Fruit fly (Drosophila melanogaster) whole organism, embryonic: ENCODE results near the gene Dpm2.

ENCODE experiments used
- Adf1 ChIP-seq: fragments of 200-800 bp; sonication (Bioruptor generic); IDR thresholded peaks from 2 replicates; pipeline ENCODE4 v1.3.6; 2022; ENCODE audit warnings: missing biosample characterization, missing genetic modification characterization
- Atf6 ChIP-seq: fragments of 200-800 bp; sonication (Bioruptor generic); IDR thresholded peaks from 2 replicates; pipeline ENCODE4 v1.3.6; 2022; ENCODE audit warnings: missing biosample characterization, missing genetic modification characterization
- C15 ChIP-seq: fragments of 200-800 bp; sonication (Bioruptor generic); IDR thresholded peaks from 3 replicates; pipeline ENCODE4 v1.3.6; 2022; ENCODE audit warnings: missing biosample characterization, missing genetic modification characterization
- CG10209 ChIP-seq: fragments of 200-800 bp; sonication (Bioruptor generic); optimal IDR thresholded peaks from 3 replicates; lab custom pipeline; 2017; ENCODE audit warnings: missing biosample characterization, mild to moderate bottlenecking, missing genetic modification characterization, missing genetic modification reagents
- CG10565 ChIP-seq: fragments of 200-800 bp; sonication (Bioruptor generic); optimal IDR thresholded peaks from 3 replicates; lab custom pipeline; 2016; ENCODE audit warnings: missing biosample characterization, mild to moderate bottlenecking, missing genetic modification characterization
- CG15011 ChIP-seq: fragments of 200-800 bp; sonication (Bioruptor generic); optimal IDR thresholded peaks from 3 replicates; lab custom pipeline; 2018; ENCODE audit warnings: missing biosample characterization, mild to moderate bottlenecking, missing genetic modification characterization
- CG15073 ChIP-seq: fragments of 200-800 bp; sonication (Bioruptor generic); optimal IDR thresholded peaks from 2 replicates; lab custom pipeline; 2016; ENCODE audit warnings: missing biosample characterization, missing genetic modification characterization
- CG1603 ChIP-seq: fragments of 200-800 bp; sonication (Bioruptor generic); optimal IDR thresholded peaks from 2 replicates; lab custom pipeline; 2019; ENCODE audit warnings: missing biosample characterization, mild to moderate bottlenecking, missing genetic modification characterization, moderate library complexity
- CG18599 ChIP-seq: fragments of 200-800 bp; sonication (Bioruptor generic); optimal IDR thresholded peaks from 3 replicates; lab custom pipeline; 2017; ENCODE audit warnings: missing biosample characterization, missing genetic modification characterization, mild to moderate bottlenecking, moderate library complexity, missing genetic modification reagents
- CG30431 ChIP-seq: fragments of 200-800 bp; sonication (Bioruptor generic); optimal IDR thresholded peaks from 2 replicates; lab custom pipeline; 2017; ENCODE audit warnings: missing biosample characterization, missing genetic modification characterization
- CG31441 ChIP-seq: fragments of 200-800 bp; sonication (Bioruptor generic); IDR thresholded peaks from 2 replicates; pipeline ENCODE4 v1.3.6; 2022; ENCODE audit warnings: missing biosample characterization, missing genetic modification characterization
- CG32772 ChIP-seq: fragments of 200-800 bp; sonication (Bioruptor generic); IDR thresholded peaks from 2 replicates; pipeline ENCODE4 v1.3.6; 2022; ENCODE audit warnings: missing biosample characterization, missing genetic modification characterization
- CG4282 ChIP-seq: fragments of 200-800 bp; sonication (Bioruptor generic); optimal IDR thresholded peaks from 2 replicates; lab custom pipeline; 2016; ENCODE audit warnings: missing biosample characterization, missing genetic modification characterization
- CG4404 ChIP-seq: fragments of 200-800 bp; sonication (Bioruptor generic); IDR thresholded peaks from 2 replicates; pipeline ENCODE4 v1.3.6; 2022; ENCODE audit warnings: missing biosample characterization, missing genetic modification characterization
- CG6813 ChIP-seq: fragments of 200-800 bp; sonication (Bioruptor generic); optimal IDR thresholded peaks from 2 replicates; lab custom pipeline; 2017; ENCODE audit warnings: missing biosample characterization, missing genetic modification characterization, mild to moderate bottlenecking, moderate library complexity, missing genetic modification reagents
- CG7786 ChIP-seq: fragments of 200-800 bp; sonication (Bioruptor generic); optimal IDR thresholded peaks from 2 replicates; lab custom pipeline; 2016; ENCODE audit warnings: missing biosample characterization, missing genetic modification characterization
- CG8478 ChIP-seq: fragments of >200 bp; optimal IDR thresholded peaks from 2 replicates; lab custom pipeline; 2018
- CG9932 ChIP-seq: fragments of 200-800 bp; sonication (Bioruptor generic); IDR thresholded peaks from 2 replicates; pipeline ENCODE4 v1.3.6; 2022; ENCODE audit warnings: missing biosample characterization, missing genetic modification characterization
- Deaf1 ChIP-seq: fragments of 200-800 bp; optimal IDR thresholded peaks from 3 replicates; lab custom pipeline; 2019; ENCODE audit warnings: missing biosample characterization, mild to moderate bottlenecking, missing genetic modification characterization, moderate library complexity
- Dref ChIP-seq: fragments of 200-800 bp; sonication (Bioruptor generic); IDR thresholded peaks from 2 replicates; pipeline ENCODE4 v1.3.6; 2022; ENCODE audit warnings: missing biosample characterization, missing genetic modification characterization
- Elba2 ChIP-seq: fragments of 200-800 bp; sonication (Bioruptor generic); optimal IDR thresholded peaks from 3 replicates; lab custom pipeline; 2016; ENCODE audit warnings: missing biosample characterization, missing genetic modification characterization
- GATAe ChIP-seq: fragments of 200-800 bp; sonication (Bioruptor generic); conservative IDR thresholded peaks from 2 replicates; pipeline ENCODE4 v1.3.6; 2022; ENCODE audit warnings: missing biosample characterization, missing genetic modification characterization
- Gsc ChIP-seq: fragments of 200-800 bp; sonication (Bioruptor generic); IDR thresholded peaks from 2 replicates; pipeline ENCODE4 v1.3.6; 2022; ENCODE audit warnings: missing biosample characterization, missing genetic modification characterization
- Gug ChIP-seq: fragments of 200-800 bp; sonication (Bioruptor generic); IDR thresholded peaks from 4 replicates; pipeline ENCODE4 v1.3.6; 2022; ENCODE audit warnings: missing biosample characterization, missing genetic modification characterization
- Nf-YA ChIP-seq: fragments of 200-800 bp; sonication (Bioruptor generic); IDR thresholded peaks from 2 replicates; pipeline ENCODE4 v1.3.6; 2022; ENCODE audit warnings: missing biosample characterization, missing genetic modification characterization
- Opbp ChIP-seq: fragments of 200-800 bp; sonication (Bioruptor generic); IDR thresholded peaks from 3 replicates; pipeline ENCODE4 v1.3.6; 2022; ENCODE audit warnings: missing biosample characterization, missing genetic modification characterization; ENCODE audit not compliant: partially characterized antibody
- Ravus ChIP-seq: fragments of 200-800 bp; sonication (Bioruptor generic); IDR thresholded peaks from 2 replicates; pipeline ENCODE4 v1.3.6; 2022; ENCODE audit warnings: missing biosample characterization, missing genetic modification characterization
- Scr ChIP-seq: fragments of 200-800 bp; sonication (Bioruptor generic); IDR thresholded peaks from 2 replicates; pipeline ENCODE4 v1.3.6; 2022; ENCODE audit warnings: missing biosample characterization, missing genetic modification characterization; ENCODE audit not compliant: partially characterized antibody
- Sox100B ChIP-seq: fragments of 200-800 bp; sonication (Bioruptor generic); optimal IDR thresholded peaks from 3 replicates; lab custom pipeline; 2018; ENCODE audit warnings: missing biosample characterization, mild to moderate bottlenecking, missing genetic modification characterization
- abd-A ChIP-seq: fragments of 200-800 bp; sonication (Bioruptor generic); optimal IDR thresholded peaks from 3 replicates; lab custom pipeline; 2019; ENCODE audit warnings: missing biosample characterization, mild to moderate bottlenecking, missing genetic modification characterization, moderate library complexity
- ase ChIP-seq: fragments of 200-800 bp; sonication (Bioruptor generic); IDR thresholded peaks from 3 replicates; pipeline ENCODE4 v1.3.6; 2022; ENCODE audit warnings: missing biosample characterization, missing genetic modification characterization
- ash1 ChIP-seq: fragments of 200-800 bp; sonication (Bioruptor generic); optimal IDR thresholded peaks from 2 replicates; lab custom pipeline; 2018; ENCODE audit warnings: missing biosample characterization, mild to moderate bottlenecking, missing genetic modification characterization
- az2 ChIP-seq: fragments of 200-800 bp; sonication (Bioruptor generic); optimal IDR thresholded peaks from 3 replicates; lab custom pipeline; 2016; ENCODE audit warnings: missing biosample characterization, missing genetic modification characterization
- chm ChIP-seq: fragments of 200-800 bp; sonication (Bioruptor generic); IDR thresholded peaks from 2 replicates; pipeline ENCODE4 v1.3.6; 2022; ENCODE audit warnings: missing biosample characterization, missing genetic modification characterization
- cwo ChIP-seq: fragments of 200-800 bp; sonication (Bioruptor generic); optimal IDR thresholded peaks from 3 replicates; lab custom pipeline; 2017; ENCODE audit warnings: missing biosample characterization, missing genetic modification characterization, mild to moderate bottlenecking, moderate library complexity, missing genetic modification reagents
- ewg ChIP-seq: fragments of 200-800 bp; sonication (Bioruptor generic); optimal IDR thresholded peaks from 3 replicates; lab custom pipeline; 2017; ENCODE audit warnings: mild to moderate bottlenecking, missing biosample characterization, missing genetic modification reagents, missing genetic modification characterization
- eyg ChIP-seq: fragments of 200-800 bp; sonication (Bioruptor generic); optimal IDR thresholded peaks from 3 replicates; lab custom pipeline; 2016; ENCODE audit warnings: missing biosample characterization, missing genetic modification characterization
- gem ChIP-seq: fragments of 200-800 bp; sonication (Bioruptor generic); optimal IDR thresholded peaks from 2 replicates; lab custom pipeline; 2019; ENCODE audit warnings: missing biosample characterization, mild to moderate bottlenecking, missing genetic modification characterization, moderate library complexity
- kah ChIP-seq: fragments of 200-800 bp; sonication (Bioruptor generic); optimal IDR thresholded peaks from 2 replicates; lab custom pipeline; 2018; ENCODE audit warnings: missing biosample characterization, mild to moderate bottlenecking, missing genetic modification characterization
- ken ChIP-seq: fragments of 200-800 bp; sonication (Bioruptor generic); IDR thresholded peaks from 3 replicates; pipeline ENCODE4 v1.3.6; 2022; ENCODE audit warnings: missing biosample characterization, missing genetic modification characterization
- klu ChIP-seq: fragments of 200-800 bp; sonication (Bioruptor generic); IDR thresholded peaks from 2 replicates; pipeline ENCODE4 v1.3.6; 2022; ENCODE audit warnings: missing biosample characterization, missing genetic modification characterization
- mirr ChIP-seq: fragments of 200-800 bp; sonication (Bioruptor generic); optimal IDR thresholded peaks from 3 replicates; lab custom pipeline; 2018; ENCODE audit warnings: missing biosample characterization, mild to moderate bottlenecking, missing genetic modification characterization
- nerfin-2 ChIP-seq: fragments of 200-800 bp; sonication (Bioruptor generic); IDR thresholded peaks from 2 replicates; pipeline ENCODE4 v1.3.6; 2022; ENCODE audit warnings: missing biosample characterization, missing genetic modification characterization; ENCODE audit not compliant: partially characterized antibody
- oc ChIP-seq: fragments of 200-800 bp; sonication (Bioruptor generic); optimal IDR thresholded peaks from 2 replicates; lab custom pipeline; 2018; ENCODE audit warnings: missing biosample characterization, mild to moderate bottlenecking, missing genetic modification characterization, moderate library complexity
- otp ChIP-seq: fragments of 200-800 bp; sonication (Bioruptor generic); IDR thresholded peaks from 3 replicates; pipeline ENCODE4, ENCODE4 v1.3.6; 2022; ENCODE audit warnings: missing biosample characterization, missing genetic modification characterization
- prd ChIP-seq, 3 experiments: fragments of >200 bp in 2 of 3; fragments of 200-800 bp in 1 of 3; sonication (Bioruptor generic) in 1 of 3; optimal IDR thresholded peaks in 2 of 3; IDR thresholded peaks in 1 of 3; 2 replicates in 2 of 3; 3 replicates in 1 of 3; pipeline versions ENCODE4 v1.3.6 to Lab custom; 2017 to 2022; ENCODE audit warnings: missing biosample characterization in 1 of 3, missing genetic modification characterization in 1 of 3
- pum ChIP-seq: fragments of 200-800 bp; sonication (Bioruptor generic); optimal IDR thresholded peaks from 2 replicates; lab custom pipeline; 2016; ENCODE audit warnings: missing biosample characterization, missing genetic modification characterization
- run ChIP-seq: fragments of 200-800 bp; sonication (Bioruptor generic); optimal IDR thresholded peaks from 3 replicates; lab custom pipeline; 2018; ENCODE audit warnings: missing biosample characterization, mild to moderate bottlenecking, missing genetic modification characterization
- tio ChIP-seq: fragments of 200-800 bp; sonication (Bioruptor generic); optimal IDR thresholded peaks from 2 replicates; lab custom pipeline; 2017; ENCODE audit warnings: missing biosample characterization, missing genetic modification characterization, inconsistent platforms
- trh ChIP-seq: fragments of 200-800 bp; sonication (Bioruptor generic); optimal IDR thresholded peaks from 2 replicates; lab custom pipeline; 2016; ENCODE audit warnings: missing biosample characterization, missing genetic modification characterization
- ttk ChIP-seq: fragments of 200-800 bp; sonication (Bioruptor generic); IDR thresholded peaks from 2 replicates; pipeline ENCODE4 v2.1.2; 2022; ENCODE audit warnings: missing biosample characterization, missing genetic modification characterization
- zf30C ChIP-seq: fragments of 200-800 bp; sonication (Bioruptor generic); optimal IDR thresholded peaks from 3 replicates; lab custom pipeline; 2018; ENCODE audit warnings: missing biosample characterization, mild to moderate bottlenecking, missing genetic modification characterization

Gene Dpm2

dm6 chr3L:3334784-3335183, 15.4 kb downstream of the Dpm2 start, which contains the start of gene CG14969 (continued):
- TF ChIP-seq prd (optimal IDR thresholded peaks at IDR 0.05; lab: Kevin White, UChicago) (no peak), prd (GFP tag; IDR thresholded peaks at IDR 0.05; lab: Robert Waterston, UW) (no peak), az2 (no peak), CG10209 (GFP tag; lab: Kevin White, UChicago) (no peak), ash1 (GFP tag; lab: Kevin White, UChicago) (no peak), run (tag; lab: Kevin White, UChicago) (no peak), Gsc (GFP tag; lab: Robert Waterston, UW) (no peak), CG9932 (GFP tag; lab: Robert Waterston, UW) (no peak), zf30C (no peak), Deaf1 (tag; lab: Kevin White, UChicago) (no peak), CG15011 (no peak), GATAe (GFP tag; lab: Robert Waterston, UW) (no peak), Sox100B (GFP tag; lab: Kevin White, UChicago) (no peak), Elba2 (no peak), trh (no peak), CG1603 (tag; lab: Kevin White, UChicago) (peak; percentile 70), kah (no peak), CG32772 (no peak), klu (GFP tag; lab: Robert Waterston, UW) (no peak), Adf1 (GFP tag; lab: Robert Waterston, UW) (no peak), gem (tag; lab: Kevin White, UChicago) (no peak), CG31441 (GFP tag; lab: Robert Waterston, UW) (no peak), Dref (GFP tag; lab: Robert Waterston, UW) (peak; percentile 75), Gug (no peak), Opbp (GFP tag; lab: Robert Waterston, UW) (peak; percentile 64; the same call in 1 of the 3 replicates), CG7786 (no peak), ttk (no peak), CG18599 (no peak), C15 (GFP tag; lab: Robert Waterston, UW) (no peak), Ravus (GFP tag; lab: Robert Waterston, UW) (no peak), Atf6 (GFP tag; lab: Robert Waterston, UW) (no peak), CG15073 (GFP tag; lab: Kevin White, UChicago) (no peak), ewg (GFP tag; lab: Kevin White, UChicago) (no peak), nerfin-2 (no peak), CG10565 (GFP tag; lab: Kevin White, UChicago) (no peak), chm (GFP tag; lab: Robert Waterston, UW) (no peak; the same call in 1 of the 2 replicates), CG4404 (no peak), Scr (peak; percentile 49; the same call in 1 of the 2 replicates), otp (no peak), mirr (GFP tag; lab: Kevin White, UChicago) (no peak), ase (GFP tag; lab: Robert Waterston, UW) (no peak), pum (GFP tag; lab: Kevin White, UChicago) (no peak), Nf-YA (GFP tag; lab: Robert Waterston, UW) (no peak), abd-A (no peak), CG4282 (GFP tag; lab: Kevin White, UChicago) (no peak), oc (no peak), eyg (GFP tag; lab: Kevin White, UChicago) (no peak), CG8478 (lab: Kevin White, UChicago) (no peak), tio (GFP tag; lab: Kevin White, UChicago) (no peak), cwo (GFP tag; lab: Kevin White, UChicago) (no peak), ken (GFP tag; lab: Robert Waterston, UW) (no peak), CG6813 (GFP tag; lab: Kevin White, UChicago) (no peak), CG30431 (GFP tag; lab: Kevin White, UChicago) (no peak)
